Fruit fly (Drosophila melanogaster) whole organism, embryonic: Measurements from ENCODE around the gene Polr3I.

Experiments
- CG10654 ChIP-seq: fragments of 200-800 bp; sonication (Bioruptor generic); optimal IDR thresholded peaks from 2 replicates; lab custom pipeline; 2016; ENCODE audit warnings: missing biosample characterization, missing genetic modification characterization
- CG11085 ChIP-seq: fragments of 200-800 bp; sonication (Bioruptor generic); IDR thresholded peaks from 2 replicates; pipeline ENCODE4 v1.3.6; 2022; ENCODE audit warnings: missing biosample characterization, missing genetic modification characterization
- CG12104 ChIP-seq: fragments of 200-800 bp; sonication (Bioruptor generic); optimal IDR thresholded peaks from 3 replicates; lab custom pipeline; 2016; ENCODE audit warnings: missing biosample characterization, missing genetic modification characterization
- CG1233 ChIP-seq: fragments of 200-800 bp; sonication (Bioruptor generic); optimal IDR thresholded peaks from 4 replicates; lab custom pipeline; 2018; ENCODE audit warnings: missing biosample characterization, mild to moderate bottlenecking, missing genetic modification characterization
- CG12769 ChIP-seq: fragments of 200-800 bp; sonication (Bioruptor generic); optimal IDR thresholded peaks from 2 replicates; lab custom pipeline; 2019; ENCODE audit warnings: missing biosample characterization, mild to moderate bottlenecking, missing genetic modification characterization, moderate library complexity
- CG1647 ChIP-seq: fragments of 200-800 bp; sonication (Bioruptor generic); optimal IDR thresholded peaks from 3 replicates; lab custom pipeline; 2016; ENCODE audit warnings: missing biosample characterization, missing genetic modification characterization
- CG17912 ChIP-seq: fragments of 200-800 bp; sonication (Bioruptor generic); optimal IDR thresholded peaks from 2 replicates; lab custom pipeline; 2018; ENCODE audit warnings: missing biosample characterization, mild to moderate bottlenecking, missing genetic modification characterization
- CG1832 ChIP-seq: fragments of 200-800 bp; sonication (Bioruptor generic); optimal IDR thresholded peaks from 2 replicates; lab custom pipeline; 2017; ENCODE audit warnings: missing biosample characterization, mild to moderate bottlenecking, missing genetic modification characterization, inconsistent platforms
- CG34224 ChIP-seq: fragments of 200-800 bp; sonication (Bioruptor generic); IDR thresholded peaks from 3 replicates; pipeline ENCODE4 v1.3.6; 2022; ENCODE audit warnings: missing biosample characterization, missing genetic modification characterization; ENCODE audit not compliant: partially characterized antibody
- CG4328 ChIP-seq: fragments of 200-800 bp; sonication (Bioruptor generic); optimal IDR thresholded peaks from 3 replicates; lab custom pipeline; 2017; ENCODE audit warnings: missing biosample characterization, missing genetic modification reagents, missing genetic modification characterization
- CG6175 ChIP-seq: fragments of 200-800 bp; sonication (Bioruptor generic); IDR thresholded peaks from 3 replicates; pipeline ENCODE4 v1.3.6; 2022; ENCODE audit warnings: missing biosample characterization, missing genetic modification characterization
- CG6272 ChIP-seq: fragments of 200-800 bp; sonication (Bioruptor generic); IDR thresholded peaks from 2 replicates; pipeline ENCODE4 v1.3.6; 2022; ENCODE audit warnings: missing biosample characterization, missing genetic modification characterization
- CG6813 ChIP-seq: fragments of 200-800 bp; sonication (Bioruptor generic); optimal IDR thresholded peaks from 2 replicates; lab custom pipeline; 2017; ENCODE audit warnings: missing biosample characterization, missing genetic modification characterization, mild to moderate bottlenecking, moderate library complexity, missing genetic modification reagents
- CG7271 ChIP-seq: fragments of 200-800 bp; sonication (Bioruptor generic); optimal IDR thresholded peaks from 2 replicates; lab custom pipeline; 2018; ENCODE audit warnings: missing biosample characterization, mild to moderate bottlenecking, missing genetic modification characterization, moderate library complexity
- CG7357 ChIP-seq: fragments of 200-800 bp; sonication (Bioruptor generic); IDR thresholded peaks from 3 replicates; pipeline ENCODE4 v1.3.6; 2022; ENCODE audit warnings: missing biosample characterization, missing genetic modification characterization
- CG7745 ChIP-seq: fragments of 200-800 bp; sonication (Bioruptor generic); optimal IDR thresholded peaks from 2 replicates; lab custom pipeline; 2018; ENCODE audit warnings: missing biosample characterization, mild to moderate bottlenecking, missing genetic modification characterization, moderate library complexity
- CG7963 ChIP-seq: fragments of 200-800 bp; sonication (Bioruptor generic); IDR thresholded peaks from 3 replicates; pipeline ENCODE4 v1.3.6; 2022; ENCODE audit warnings: missing biosample characterization, missing genetic modification characterization; ENCODE audit not compliant: partially characterized antibody
- Chrac-16 ChIP-seq: fragments of 200-800 bp; sonication (Bioruptor generic); optimal IDR thresholded peaks from 3 replicates; lab custom pipeline; 2016; ENCODE audit warnings: missing biosample characterization, missing genetic modification characterization
- E2f2 ChIP-seq: fragments of 200-800 bp; sonication (Bioruptor generic); IDR thresholded peaks from 2 replicates; pipeline ENCODE4 v1.3.6; 2022; ENCODE audit warnings: missing biosample characterization, missing genetic modification characterization
- ERR ChIP-seq: fragments of 200-800 bp; sonication (Bioruptor generic); optimal IDR thresholded peaks from 2 replicates; lab custom pipeline; 2016; ENCODE audit warnings: missing biosample characterization, missing genetic modification characterization
- Ets65A ChIP-seq: fragments of 200-800 bp; sonication (Bioruptor generic); peaks from one replicate; lab custom pipeline; 2016; ENCODE audit warnings: missing biosample characterization, missing genetic modification characterization
- Gug ChIP-seq: fragments of 200-800 bp; sonication (Bioruptor generic); IDR thresholded peaks from 4 replicates; pipeline ENCODE4 v1.3.6; 2022; ENCODE audit warnings: missing biosample characterization, missing genetic modification characterization
- Nf-YA ChIP-seq: fragments of 200-800 bp; sonication (Bioruptor generic); IDR thresholded peaks from 2 replicates; pipeline ENCODE4 v1.3.6; 2022; ENCODE audit warnings: missing biosample characterization, missing genetic modification characterization
- Sry-β ChIP-seq: fragments of 200-800 bp; sonication (Bioruptor generic); optimal IDR thresholded peaks from 2 replicates; lab custom pipeline; 2018; ENCODE audit warnings: missing biosample characterization, mild to moderate bottlenecking, missing genetic modification characterization, moderate library complexity
- bcd ChIP-seq: fragments of 200-800 bp; sonication (Bioruptor generic); optimal IDR thresholded peaks from 2 replicates; lab custom pipeline; 2017; ENCODE audit warnings: missing biosample characterization, mild to moderate bottlenecking, missing genetic modification characterization
- chinmo ChIP-seq: fragments of 200-800 bp; sonication (Bioruptor generic); IDR thresholded peaks from 4 replicates; pipeline ENCODE4 v1.3.6; 2022; ENCODE audit warnings: missing biosample characterization, missing genetic modification characterization; ENCODE audit not compliant: partially characterized antibody
- croc ChIP-seq: fragments of 200-800 bp; sonication (Bioruptor generic); conservative IDR thresholded peaks from 3 replicates; pipeline ENCODE4 v1.3.6; 2022; ENCODE audit warnings: missing biosample characterization, missing genetic modification characterization
- crol ChIP-seq: fragments of 200-800 bp; sonication (Bioruptor generic); IDR thresholded peaks from 2 replicates; pipeline ENCODE4 v1.3.6; 2022; ENCODE audit warnings: missing biosample characterization, missing genetic modification characterization
- cwo ChIP-seq: fragments of 200-800 bp; sonication (Bioruptor generic); optimal IDR thresholded peaks from 3 replicates; lab custom pipeline; 2017; ENCODE audit warnings: missing biosample characterization, missing genetic modification characterization, mild to moderate bottlenecking, moderate library complexity, missing genetic modification reagents
- dan ChIP-seq: fragments of 200-800 bp; sonication (Bioruptor generic); IDR thresholded peaks from 2 replicates; pipeline ENCODE4 v1.3.6; 2022; ENCODE audit warnings: missing biosample characterization, missing genetic modification characterization
- fd3F ChIP-seq: fragments of 200-800 bp; sonication (Bioruptor generic); optimal IDR thresholded peaks from 2 replicates; lab custom pipeline; 2018; ENCODE audit warnings: missing biosample characterization, mild to moderate bottlenecking, missing genetic modification characterization, moderate library complexity
- gfzf ChIP-seq: fragments of 200-800 bp; sonication (Bioruptor generic); optimal IDR thresholded peaks from 2 replicates; lab custom pipeline; 2016; ENCODE audit warnings: missing biosample characterization, mild to moderate bottlenecking, missing genetic modification characterization, moderate library complexity
- grn ChIP-seq: fragments of 200-800 bp; sonication (Bioruptor generic); optimal IDR thresholded peaks from 3 replicates; lab custom pipeline; 2017; ENCODE audit warnings: missing biosample characterization, missing genetic modification characterization
- inv ChIP-seq: fragments of 200-800 bp; sonication (Bioruptor generic); IDR thresholded peaks from 2 replicates; pipeline ENCODE4 v1.3.6; 2022; ENCODE audit warnings: missing biosample characterization, missing genetic modification characterization; ENCODE audit not compliant: partially characterized antibody
- kni ChIP-seq: fragments of 200-800 bp; sonication (Bioruptor generic); optimal IDR thresholded peaks from 3 replicates; lab custom pipeline; 2017; ENCODE audit warnings: mild to moderate bottlenecking, missing biosample characterization, missing genetic modification reagents, missing genetic modification characterization
- knrl ChIP-seq: fragments of 200-800 bp; sonication (Bioruptor generic); IDR thresholded peaks from 3 replicates; pipeline ENCODE4 v1.3.6; 2022; ENCODE audit warnings: missing biosample characterization, missing genetic modification characterization; ENCODE audit not compliant: partially characterized antibody
- lab ChIP-seq: fragments of 200-800 bp; sonication (Bioruptor generic); optimal IDR thresholded peaks from 3 replicates; lab custom pipeline; 2017; ENCODE audit warnings: missing biosample characterization, missing genetic modification characterization, mild to moderate bottlenecking, moderate library complexity, missing genetic modification reagents
- lov ChIP-seq, 2 experiments: fragments of 200-800 bp in 1 of 2; fragments of >200 bp in 1 of 2; sonication (Bioruptor generic) in 1 of 2; IDR thresholded peaks in 1 of 2; optimal IDR thresholded peaks in 1 of 2; 2 replicates in 1 of 2; 3 replicates in 1 of 2; pipeline versions ENCODE4 v1.3.6 to Lab custom; 2017 to 2022; ENCODE audit warnings: missing biosample characterization in 1 of 2, missing genetic modification characterization in 1 of 2
- luna ChIP-seq: fragments of 200-800 bp; sonication (Bioruptor generic); optimal IDR thresholded peaks from 2 replicates; lab custom pipeline; 2016; ENCODE audit warnings: missing biosample characterization, missing genetic modification characterization
- mirr ChIP-seq: fragments of 200-800 bp; sonication (Bioruptor generic); optimal IDR thresholded peaks from 3 replicates; lab custom pipeline; 2018; ENCODE audit warnings: missing biosample characterization, mild to moderate bottlenecking, missing genetic modification characterization
- nom ChIP-seq: fragments of 200-800 bp; sonication (Bioruptor generic); optimal IDR thresholded peaks from 2 replicates; lab custom pipeline; 2017; ENCODE audit warnings: missing biosample characterization, missing genetic modification characterization, mild to moderate bottlenecking, moderate library complexity, missing genetic modification reagents
- prd ChIP-seq, 3 experiments: fragments of >200 bp in 2 of 3; fragments of 200-800 bp in 1 of 3; sonication (Bioruptor generic) in 1 of 3; optimal IDR thresholded peaks in 2 of 3; IDR thresholded peaks in 1 of 3; 2 replicates in 2 of 3; 3 replicates in 1 of 3; pipeline versions ENCODE4 v1.3.6 to Lab custom; 2017 to 2022; ENCODE audit warnings: missing biosample characterization in 1 of 3, missing genetic modification characterization in 1 of 3
- repo ChIP-seq: fragments of 200-800 bp; sonication (Bioruptor generic); optimal IDR thresholded peaks from 2 replicates; lab custom pipeline; 2016; ENCODE audit warnings: missing biosample characterization, missing genetic modification characterization
- scrt ChIP-seq: fragments of 200-800 bp; sonication (Bioruptor generic); optimal IDR thresholded peaks from 2 replicates; lab custom pipeline; 2018; ENCODE audit warnings: missing biosample characterization, mild to moderate bottlenecking, missing genetic modification characterization, moderate library complexity
- sd ChIP-seq: fragments of 200-800 bp; sonication (Bioruptor generic); optimal IDR thresholded peaks from 3 replicates; lab custom pipeline; 2018; ENCODE audit warnings: missing biosample characterization, mild to moderate bottlenecking, missing genetic modification characterization, moderate library complexity
- sr ChIP-seq: fragments of 200-800 bp; sonication (Bioruptor generic); IDR thresholded peaks from 3 replicates; pipeline ENCODE4 v1.3.6; 2022; ENCODE audit warnings: missing biosample characterization, missing genetic modification characterization
- tap ChIP-seq: fragments of 200-800 bp; optimal IDR thresholded peaks from 3 replicates; lab custom pipeline; 2019; ENCODE audit warnings: missing biosample characterization, mild to moderate bottlenecking, missing genetic modification characterization, moderate library complexity
- tll ChIP-seq, 2 experiments: fragments of 200-800 bp in 1 of 2; fragments of >200 bp in 1 of 2; sonication (Bioruptor generic) in 1 of 2; optimal IDR thresholded peaks; 2 replicates each; lab custom pipeline; 2017 to 2019; ENCODE audit warnings: missing biosample characterization in 2 of 2, missing genetic modification characterization in 2 of 2, mild to moderate bottlenecking in 1 of 2, moderate library complexity in 1 of 2
- vfl ChIP-seq: fragments of 200-800 bp; sonication (Bioruptor generic); optimal IDR thresholded peaks from 2 replicates; lab custom pipeline; 2016; ENCODE audit warnings: missing biosample characterization, missing genetic modification characterization
- zfh1 ChIP-seq: fragments of 200-800 bp; sonication (Bioruptor generic); IDR thresholded peaks from 3 replicates; pipeline ENCODE4 v1.3.6; 2022; ENCODE audit warnings: missing biosample characterization, missing genetic modification characterization

Polr3I gene

DNA sequence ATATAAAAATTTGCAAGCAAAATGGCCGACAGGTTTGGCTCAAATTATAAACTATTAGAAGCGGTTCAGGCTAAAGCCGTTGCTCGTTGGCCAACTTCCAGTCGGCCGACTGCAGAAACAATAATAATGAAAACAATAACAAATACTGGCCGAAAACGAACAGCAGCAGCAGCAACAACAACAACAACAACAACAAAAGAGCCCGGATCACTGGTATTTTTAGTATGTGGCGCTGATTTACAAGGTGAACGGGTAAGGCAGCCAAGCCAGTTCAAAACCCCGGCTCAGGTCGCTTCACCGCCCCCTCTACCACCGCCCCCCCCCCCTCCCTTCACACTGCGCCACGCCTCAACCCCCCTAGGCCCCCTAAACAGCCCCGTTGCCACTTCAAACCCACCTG is 15.9 kb downstream of the Polr3I start:
- TF ChIP-seq CG17912 (GFP tag; lab: Kevin White, UChicago), result no peak
- TF ChIP-seq mirr (GFP tag; lab: Kevin White, UChicago), result no peak
- no peak for TF ChIP-seq Ets65A (GFP tag; lab: Kevin White, UChicago)
- TF ChIP-seq vfl (GFP tag; lab: Kevin White, UChicago), result no peak
- no peak for TF ChIP-seq kni (GFP tag; lab: Kevin White, UChicago)
- TF ChIP-seq CG7745 (tag; lab: Kevin White, UChicago), result no peak
- TF ChIP-seq repo (GFP tag; lab: Kevin White, UChicago), result no peak
- peak; percentile 39 for TF ChIP-seq cwo (GFP tag; lab: Kevin White, UChicago)
- no peak for TF ChIP-seq CG7271 (tag; lab: Kevin White, UChicago)
- no peak for TF ChIP-seq knrl (GFP tag; lab: Robert Waterston, UW)
- TF ChIP-seq zfh1 (GFP tag; lab: Robert Waterston, UW), result no peak
- TF ChIP-seq bcd (GFP tag; lab: Kevin White, UChicago), result no peak
- no peak for TF ChIP-seq lov (optimal IDR thresholded peaks at IDR 0.05; lab: Kevin White, UChicago)
- TF ChIP-seq lov (GFP tag; IDR thresholded peaks at IDR 0.05; lab: Robert Waterston, UW), result no peak
- TF ChIP-seq CG6272 (GFP tag; lab: Robert Waterston, UW), result no peak
- no peak for TF ChIP-seq Chrac-16
- TF ChIP-seq CG1233, result no peak
- TF ChIP-seq CG6813 (GFP tag; lab: Kevin White, UChicago), result no peak
- TF ChIP-seq CG7357, result no peak
- TF ChIP-seq CG10654 (GFP tag; lab: Kevin White, UChicago), result no peak
- no peak for TF ChIP-seq CG1647 (GFP tag; lab: Kevin White, UChicago)
- peak; percentile 82 for TF ChIP-seq crol (GFP tag; lab: Robert Waterston, UW)
- TF ChIP-seq Gug (GFP tag; lab: Robert Waterston, UW), result no peak
- peak; percentile 87 for TF ChIP-seq sd
- TF ChIP-seq prd (optimal IDR thresholded peaks at IDR 0.05; lab: Kevin White, UChicago), result no peak
- TF ChIP-seq prd (GFP tag; IDR thresholded peaks at IDR 0.05; lab: Robert Waterston, UW), result no peak
- TF ChIP-seq tll (GFP tag; optimal IDR thresholded peaks at IDR 0.05; lab: Kevin White, UChicago), result no peak
- no peak for TF ChIP-seq CG11085 (GFP tag; lab: Robert Waterston, UW)
- TF ChIP-seq Sry-β (GFP tag; lab: Kevin White, UChicago), result no peak
- TF ChIP-seq CG1832 (GFP tag; lab: Kevin White, UChicago), result no peak
- TF ChIP-seq CG34224 (GFP tag; lab: Robert Waterston, UW), result no peak
- TF ChIP-seq CG7963 (GFP tag; lab: Robert Waterston, UW), result no peak
- TF ChIP-seq fd3F (GFP tag; lab: Kevin White, UChicago), result no peak
- no peak for TF ChIP-seq CG12104 (GFP tag; lab: Kevin White, UChicago)
- TF ChIP-seq nom (GFP tag; lab: Kevin White, UChicago), result no peak
- no peak for TF ChIP-seq scrt (GFP tag; lab: Kevin White, UChicago)
- no peak for TF ChIP-seq lab (GFP tag; lab: Kevin White, UChicago)
- no peak for TF ChIP-seq dan (GFP tag; lab: Robert Waterston, UW)
- TF ChIP-seq sr (GFP tag; lab: Robert Waterston, UW), result no peak
- no peak for TF ChIP-seq ERR (GFP tag; lab: Kevin White, UChicago)
- TF ChIP-seq Nf-YA (GFP tag; lab: Robert Waterston, UW), result no peak
- no peak for TF ChIP-seq CG4328
- no peak for TF ChIP-seq gfzf (GFP tag; lab: Kevin White, UChicago)
- TF ChIP-seq tap (tag; lab: Kevin White, UChicago), result no peak
- no peak for TF ChIP-seq croc (GFP tag; lab: Robert Waterston, UW)
- no peak for TF ChIP-seq inv (GFP tag; lab: Robert Waterston, UW)
- TF ChIP-seq CG6175 (GFP tag; lab: Robert Waterston, UW), result 0 out of 3 replicates have a peak, but pooled peaks have one; percentile 40
- TF ChIP-seq CG12769 (tag; lab: Kevin White, UChicago), result peak; percentile 21
- TF ChIP-seq E2f2 (GFP tag; lab: Robert Waterston, UW), result no peak
- TF ChIP-seq luna (GFP tag; lab: Kevin White, UChicago), result no peak
- no peak for TF ChIP-seq grn (GFP tag; lab: Kevin White, UChicago)
- TF ChIP-seq chinmo, result peak; percentile 97
